Worm (Caenorhabditis elegans) whole organism, L1 larva: Measurements from ENCODE around the gene ZK617.26.

Experiments used
- C04F5.9 ChIP-seq: sonication (generic microtip); optimal IDR thresholded peaks from 2 replicates; lab custom pipeline; 2016; ENCODE audit warnings: missing genetic modification characterization, missing compliant biosample characterization
- C16A3.4 ChIP-seq: fragments of 150-350 bp; optimal IDR thresholded peaks from 2 replicates; lab custom pipeline; 2014; ENCODE audit warnings: missing biosample characterization, missing genetic modification characterization
- F16B12.6 ChIP-seq: fragments of 150-350 bp; optimal IDR thresholded peaks from 2 replicates; lab custom pipeline; 2014; ENCODE audit warnings: missing biosample characterization, missing genetic modification characterization
- Y116A8C.19 ChIP-seq: sonication (generic microtip); optimal IDR thresholded peaks from 2 replicates; lab custom pipeline; 2016; ENCODE audit warnings: missing compliant biosample characterization, missing genetic modification characterization, borderline replicate concordance
- alr-1 ChIP-seq: fragments of 200-800 bp; sonication (Bioruptor generic); optimal IDR thresholded peaks from 2 replicates; lab custom pipeline; 2018; ENCODE audit warnings: borderline replicate concordance, mild to moderate bottlenecking, missing genetic modification characterization, missing compliant biosample characterization
- ceh-63 ChIP-seq: fragments of 200-800 bp; sonication (Bioruptor generic); optimal IDR thresholded peaks from 2 replicates; lab custom pipeline; 2018; ENCODE audit warnings: mild to moderate bottlenecking, missing genetic modification characterization, missing compliant biosample characterization
- ceh-8 ChIP-seq: fragments of 200-800 bp; sonication (Bioruptor generic); optimal IDR thresholded peaks from 2 replicates; lab custom pipeline; 2018; ENCODE audit warnings: mild to moderate bottlenecking, missing genetic modification characterization, moderate library complexity, missing compliant biosample characterization
- ceh-90 ChIP-seq: sonication (generic microtip); optimal IDR thresholded peaks from 2 replicates; lab custom pipeline; 2016; ENCODE audit warnings: missing genetic modification characterization, missing compliant biosample characterization
- ces-1 ChIP-seq: fragments of 150-350 bp; optimal IDR thresholded peaks from 2 replicates; lab custom pipeline; 2014; ENCODE audit warnings: missing biosample characterization, missing genetic modification reagents, missing genetic modification characterization
- dpl-1 ChIP-seq, 3 experiments: fragments of 150-350 bp in 2 of 3; sonication (generic microtip) in 1 of 3; optimal IDR thresholded peaks; 2 replicates each; lab custom pipeline; 2014 to 2017; ENCODE audit warnings: missing biosample characterization in 3 of 3, missing genetic modification characterization in 3 of 3, missing genetic modification reagents in 3 of 3
- efl-1 ChIP-seq, 4 experiments: fragments of 150-350 bp; optimal IDR thresholded peaks in 3 of 4; peaks in 1 of 4; 1 replicate in 1 of 4; 2 replicates in 3 of 4; lab custom pipeline; 2014; ENCODE audit warnings: missing biosample characterization in 2 of 4, missing genetic modification characterization in 2 of 4, missing genetic modification reagents in 2 of 4
- egl-13 ChIP-seq: sonication (generic microtip); optimal IDR thresholded peaks from 2 replicates; lab custom pipeline; 2016; ENCODE audit warnings: missing genotype, missing genetic modification reagents, missing genetic modification characterization, missing compliant biosample characterization
- egl-27 ChIP-seq, 2 experiments: fragments of 150-350 bp in 1 of 2; sonication (generic microtip); optimal IDR thresholded peaks; 3 replicates each; lab custom pipeline; 2017 to 2018; ENCODE audit warnings: missing biosample characterization in 2 of 2, missing genetic modification characterization in 2 of 2, missing genetic modification reagents in 2 of 2
- elt-2 ChIP-seq: sonication (generic microtip); optimal IDR thresholded peaks from 2 replicates; lab custom pipeline; 2016; ENCODE audit warnings: missing genetic modification characterization, mild to moderate bottlenecking, inconsistent platforms, missing compliant biosample characterization, missing genetic modification reagents
- ets-5 ChIP-seq: fragments of 200-800 bp; sonication (Bioruptor generic); IDR thresholded peaks from 2 replicates; pipeline ENCODE4 v1.3.6; 2022; ENCODE audit warnings: missing genetic modification characterization, missing compliant biosample characterization
- fkh-8 ChIP-seq: sonication (generic microtip); optimal IDR thresholded peaks from 2 replicates; lab custom pipeline; 2016; ENCODE audit warnings: mild to moderate bottlenecking, missing genetic modification characterization, missing compliant biosample characterization
- fos-1 ChIP-seq: fragments of 150-350 bp; optimal IDR thresholded peaks from 2 replicates; lab custom pipeline; 2014; ENCODE audit warnings: missing biosample characterization, missing genetic modification characterization
- grh-1 ChIP-seq: fragments of 200-800 bp; sonication (Bioruptor generic); IDR thresholded peaks from 2 replicates; pipeline ENCODE4 v1.3.6; 2022; ENCODE audit warnings: missing genetic modification reagents, missing genetic modification characterization, missing compliant biosample characterization
- irx-1 ChIP-seq: sonication (generic microtip); optimal IDR thresholded peaks from 2 replicates; lab custom pipeline; 2016; ENCODE audit warnings: missing genetic modification characterization, missing compliant biosample characterization
- jun-1 ChIP-seq: fragments of 150-350 bp; optimal IDR thresholded peaks from 2 replicates; lab custom pipeline; 2014; ENCODE audit warnings: missing biosample characterization, missing genetic modification reagents, missing genetic modification characterization
- lin-13 ChIP-seq: fragments of 150-350 bp; optimal IDR thresholded peaks from 2 replicates; lab custom pipeline; 2014; ENCODE audit warnings: missing biosample characterization, missing genetic modification reagents, missing genetic modification characterization
- lin-14 ChIP-seq: fragments of 200-800 bp; sonication (Bioruptor generic); optimal IDR thresholded peaks from 2 replicates; lab custom pipeline; 2018; ENCODE audit warnings: mild to moderate bottlenecking, missing genetic modification characterization, moderate library complexity, missing compliant biosample characterization
- lin-15B ChIP-seq: fragments of 150-350 bp; sonication (generic microtip); optimal IDR thresholded peaks from 3 replicates; lab custom pipeline; 2014; ENCODE audit warnings: missing biosample characterization, missing genetic modification characterization
- lin-35 ChIP-seq, 2 experiments: fragments of 150-350 bp; optimal IDR thresholded peaks; 2 replicates each; lab custom pipeline; 2014; ENCODE audit warnings: missing biosample characterization in 2 of 2, missing genetic modification characterization in 2 of 2, missing genetic modification reagents in 2 of 2
- lin-39 ChIP-seq: fragments of 150-350 bp; optimal IDR thresholded peaks from 2 replicates; lab custom pipeline; 2014; ENCODE audit warnings: missing biosample characterization, missing genetic modification reagents, missing genetic modification characterization
- lir-3 ChIP-seq: sonication (generic microtip); optimal IDR thresholded peaks from 2 replicates; lab custom pipeline; 2016; ENCODE audit warnings: mild to moderate bottlenecking, missing genetic modification characterization, moderate library complexity, missing compliant biosample characterization; ENCODE audit not compliant: poor library complexity
- lsy-2 ChIP-seq, 2 experiments: fragments of 150-350 bp; optimal IDR thresholded peaks; 2 replicates each; lab custom pipeline; 2014; ENCODE audit warnings: missing biosample characterization in 2 of 2, missing genetic modification characterization in 2 of 2
- mab-9 ChIP-seq: fragments of 200-800 bp; sonication (Bioruptor generic); IDR thresholded peaks from 2 replicates; pipeline ENCODE4 v1.3.6; 2022; ENCODE audit warnings: missing genetic modification reagents, missing genetic modification characterization, missing compliant biosample characterization
- nhr-11 ChIP-seq: fragments of 150-350 bp; optimal IDR thresholded peaks from 2 replicates; lab custom pipeline; 2014; ENCODE audit warnings: missing biosample characterization, missing genetic modification characterization
- nhr-12 ChIP-seq: sonication (generic microtip); optimal IDR thresholded peaks from 2 replicates; lab custom pipeline; 2017; ENCODE audit warnings: missing biosample characterization, missing genetic modification characterization
- nhr-19 ChIP-seq: fragments of 200-800 bp; sonication (Bioruptor generic); conservative IDR thresholded peaks from 2 replicates; pipeline ENCODE4 v1.3.6; 2022; ENCODE audit warnings: missing genetic modification characterization, missing compliant biosample characterization
- nhr-20 ChIP-seq: sonication (generic microtip); optimal IDR thresholded peaks from 2 replicates; lab custom pipeline; 2016; ENCODE audit warnings: mild to moderate bottlenecking, missing genetic modification characterization, missing compliant biosample characterization
- nhr-71 ChIP-seq: sonication (generic microtip); optimal IDR thresholded peaks from 2 replicates; lab custom pipeline; 2016; ENCODE audit warnings: mild to moderate bottlenecking, missing genetic modification characterization, moderate library complexity, missing compliant biosample characterization
- nhr-77 ChIP-seq: fragments of 150-350 bp; optimal IDR thresholded peaks from 2 replicates; lab custom pipeline; 2014; ENCODE audit warnings: missing biosample characterization, missing genetic modification characterization
- nhr-85 ChIP-seq: sonication (generic microtip); peaks from one replicate; lab custom pipeline; 2016; ENCODE audit warnings: missing genetic modification characterization, inconsistent platforms, missing compliant biosample characterization
- nhr-90 ChIP-seq: sonication (generic microtip); optimal IDR thresholded peaks from 2 replicates; lab custom pipeline; 2016; ENCODE audit warnings: mild to moderate bottlenecking, missing genetic modification characterization, missing compliant biosample characterization; ENCODE audit not compliant: poor library complexity
- skn-1 ChIP-seq: fragments of 150-350 bp; optimal IDR thresholded peaks from 2 replicates; lab custom pipeline; 2014; ENCODE audit warnings: missing biosample characterization, missing genetic modification characterization
- snpc-4 ChIP-seq: fragments of 150-350 bp; optimal IDR thresholded peaks from 2 replicates; lab custom pipeline; 2014; ENCODE audit warnings: missing biosample characterization, missing genetic modification characterization
- snu-23 ChIP-seq: sonication (generic microtip); optimal IDR thresholded peaks from 2 replicates; lab custom pipeline; 2016; ENCODE audit warnings: missing genetic modification characterization, missing compliant biosample characterization
- sptf-1 ChIP-seq: fragments of 150-350 bp; optimal IDR thresholded peaks from 2 replicates; lab custom pipeline; 2014; ENCODE audit warnings: missing biosample characterization, missing genetic modification characterization
- sup-37 ChIP-seq: fragments of 200-800 bp; sonication (Bioruptor generic); optimal IDR thresholded peaks from 2 replicates; lab custom pipeline; 2018; ENCODE audit warnings: mild to moderate bottlenecking, missing genetic modification characterization, missing compliant biosample characterization
- swsn-7 ChIP-seq: sonication (generic microtip); optimal IDR thresholded peaks from 2 replicates; lab custom pipeline; 2016; ENCODE audit warnings: missing genetic modification characterization, missing compliant biosample characterization
- xbp-1 ChIP-seq: sonication (generic microtip); optimal IDR thresholded peaks from 2 replicates; lab custom pipeline; 2016; ENCODE audit warnings: missing genetic modification characterization, missing compliant biosample characterization
- zip-4 ChIP-seq: fragments of 200-800 bp; sonication (Bioruptor generic); optimal IDR thresholded peaks from 2 replicates; lab custom pipeline; 2018; ENCODE audit warnings: mild to moderate bottlenecking, missing genetic modification characterization, moderate library complexity, missing compliant biosample characterization
- ztf-4 ChIP-seq: fragments of 150-350 bp; optimal IDR thresholded peaks from 2 replicates; lab custom pipeline; 2014; ENCODE audit warnings: missing biosample characterization, missing genetic modification characterization

The ZK617.26 gene

ce11 chrIV:12051049-12051792 is 40.5 kb upstream of the ZK617.26 start, which contains the start of the genes bre-5 and spt-5 (continued):
- no peak for TF ChIP-seq ces-1 (GFP tag; lab: Kevin White, UChicago)
- TF ChIP-seq irx-1 (tag; lab: Kevin White, UChicago), result no peak
- TF ChIP-seq C04F5.9, result no peak
- TF ChIP-seq lin-35 (GFP tag; optimal IDR thresholded peaks at IDR 0.05; lab: Kevin White, UChicago), result peak; percentile 29 to 38
- peak; percentile 34 for TF ChIP-seq nhr-20 (tag; lab: Kevin White, UChicago)
- TF ChIP-seq fos-1, result no peak
- no peak for TF ChIP-seq lin-13
- TF ChIP-seq sptf-1 (tag; lab: Kevin White, UChicago), result no peak
- TF ChIP-seq lin-39, result no peak
- TF ChIP-seq nhr-11 (tag; lab: Kevin White, UChicago), result no peak
- TF ChIP-seq snpc-4 (tag; lab: Kevin White, UChicago), result no peak
- no peak for TF ChIP-seq lir-3
- TF ChIP-seq ztf-4 (tag; lab: Kevin White, UChicago), result no peak
- peak; percentile 25 for TF ChIP-seq swsn-7 (tag; lab: Kevin White, UChicago)
- no peak for TF ChIP-seq C16A3.4 (tag; lab: Kevin White, UChicago)
- TF ChIP-seq mab-9, result no peak
- peak; percentile 16 for TF ChIP-seq xbp-1 (tag; lab: Kevin White, UChicago)
- TF ChIP-seq ets-5, result no peak
- no peak for TF ChIP-seq zip-4 (GFP tag; lab: Kevin White, UChicago)
- TF ChIP-seq nhr-77 (tag; lab: Kevin White, UChicago), result no peak
- no peak for TF ChIP-seq ceh-90 (tag; lab: Kevin White, UChicago)
- no peak for TF ChIP-seq egl-13 (tag; lab: Kevin White, UChicago)
- TF ChIP-seq nhr-85, result peak; percentile 45
- TF ChIP-seq lsy-2 (tag; optimal IDR thresholded peaks at IDR 0.05; lab: Kevin White, UChicago), result peak; percentile 49 to 62
- no peak for TF ChIP-seq ceh-63 (GFP tag; lab: Kevin White, UChicago)
- TF ChIP-seq ceh-8 (GFP tag; lab: Kevin White, UChicago), result no peak

ce11 chrIV:12047552-12048347 is 37.0 kb upstream of the ZK617.26 start, which contains the start of gene T12G3.4:
TSS of gene T12G3.4 (plus strand) at chrIV:12048256.
- TF ChIP-seq alr-1 (tag; lab: Kevin White, UChicago) (no peak), irx-1 (tag; lab: Kevin White, UChicago) (no peak), nhr-12 (tag; lab: Kevin White, UChicago) (no peak), egl-27 (tag; optimal IDR thresholded peaks at IDR 0.05; lab: Kevin White, UChicago) (no peak), fkh-8 (no peak), nhr-19 (GFP tag; lab: Robert Waterston, UW) (no peak), lin-15B (tag; lab: Kevin White, UChicago) (no peak), dpl-1 (GFP tag; optimal IDR thresholded peaks at IDR 0.05; lab: Kevin White, UChicago) (no peak), Y116A8C.19 (no peak), sup-37 (no peak)

- TF ChIP-seq nhr-20 (tag; lab: Kevin White, UChicago), result peak; percentile 76
- TF ChIP-seq snu-23 (GFP tag; lab: Kevin White, UChicago), result peak; percentile 40
- peak; percentile 33 for TF ChIP-seq nhr-90
- peak in 1 of 2 experiments; percentile 50 for TF ChIP-seq lsy-2 (tag; optimal IDR thresholded peaks at IDR 0.05; lab: Kevin White, UChicago)
- peak; percentile 5; the same call in 1 of the 2 replicates for TF ChIP-seq nhr-19 (GFP tag; lab: Robert Waterston, UW)
- TF ChIP-seq skn-1 (tag; lab: Kevin White, UChicago), result no peak
- TF ChIP-seq lin-14 (GFP tag; lab: Kevin White, UChicago), result peak; percentile 60
- peak; percentile 52 for TF ChIP-seq nhr-71 (tag; lab: Kevin White, UChicago)
- no peak for TF ChIP-seq grh-1 (GFP tag; lab: Robert Waterston, UW)
- TF ChIP-seq elt-2 (tag; lab: Kevin White, UChicago), result peak; percentile 74
- no peak for TF ChIP-seq jun-1 (tag; lab: Kevin White, UChicago)
- TF ChIP-seq efl-1 (optimal IDR thresholded peaks at IDR 0.05; lab: Kevin White, UChicago), result no peak
- TF ChIP-seq efl-1 (GFP tag; optimal IDR thresholded peaks at IDR 0.05 in 1 of 2; lab: Kevin White, UChicago), result peak in 1 of 2 experiments; percentile 82
- TF ChIP-seq F16B12.6 (tag; lab: Kevin White, UChicago), result no peak
- no peak for TF ChIP-seq ceh-63 (GFP tag; lab: Kevin White, UChicago)
- TF ChIP-seq ztf-4 (tag; lab: Kevin White, UChicago), result no peak
- TF ChIP-seq zip-4 (GFP tag; lab: Kevin White, UChicago), result no peak
These were observed 35.9 kb upstream of the ZK617.26 start, which contains the start of gene T12G3.2 for ce11 chrIV:12046524-12047203. TSS of gene T12G3.2 (minus strand) at chrIV:12046967.
